Worm (Caenorhabditis elegans): ENCODE data around the gene cmk-1.

Gene cmk-1

ce11 chrIV:1821550-1821949 is 2.7 kb upstream of the cmk-1 start, which contains the start of gene Y38C1BA.4:
Gene Y38C1BA.4 (plus strand): TSS chrIV:1821850.
- TF ChIP-seq ztf-4 (tag; optimal IDR thresholded peaks at IDR 0.05) (no peak), nhr-25 (tag; optimal IDR thresholded peaks at IDR 0.05) (no peak), snpc-4 (tag; optimal IDR thresholded peaks at IDR 0.05) (no peak), nhr-77 (tag; optimal IDR thresholded peaks at IDR 0.05) (no peak), blmp-1 (tag; optimal IDR thresholded peaks at IDR 0.05; ENCODE audit: insufficient read depth) (no peak), alr-1 (tag; optimal IDR thresholded peaks at IDR 0.05) (no peak), unc-62 (GFP tag; optimal IDR thresholded peaks at IDR 0.05) (no peak), nhr-6 (tag; optimal IDR thresholded peaks at IDR 0.05) (no peak), mdl-1 (tag; optimal IDR thresholded peaks at IDR 0.05) (no peak), Y55F3AM.14 (GFP tag; optimal IDR thresholded peaks at IDR 0.05) (no peak), lsy-2 (tag; optimal IDR thresholded peaks at IDR 0.05) (no peak), nhr-237 (tag; optimal IDR thresholded peaks at IDR 0.05) (no peak)

- TF ChIP-seq nhr-11 (tag; optimal IDR thresholded peaks at IDR 0.05) (no peak), nhr-6 (tag; optimal IDR thresholded peaks at IDR 0.05) (no peak), C34F6.9 (tag; optimal IDR thresholded peaks at IDR 0.05) (peak; percentile 3), sma-9 (GFP tag; optimal IDR thresholded peaks at IDR 0.05) (peak; percentile 15), sma-9 (tag; optimal IDR thresholded peaks at IDR 0.05) (no peak), lsy-2 (tag; optimal IDR thresholded peaks at IDR 0.05) (peak in 1 of 2 experiments; percentile 11), nhr-129 (tag; optimal IDR thresholded peaks at IDR 0.05) (peak; percentile 6)
These were observed 1.5 kb downstream of the cmk-1 start for ce11 chrIV:1825789-1826188.

ce11 chrIV:1826737-1827136 is 2.5 kb downstream of the cmk-1 start:
- peak; percentile 15 for TF ChIP-seq sma-9 (GFP tag; optimal IDR thresholded peaks at IDR 0.05)
- no peak for TF ChIP-seq sma-9 (tag; optimal IDR thresholded peaks at IDR 0.05)
- no peak for TF ChIP-seq ceh-16 (tag; optimal IDR thresholded peaks at IDR 0.05)
- peak; percentile 22 for TF ChIP-seq crh-2 (tag; optimal IDR thresholded peaks at IDR 0.05)
- TF ChIP-seq C34F6.9 (tag; optimal IDR thresholded peaks at IDR 0.05) = peak; percentile 44
- TF ChIP-seq nhr-129 (tag; optimal IDR thresholded peaks at IDR 0.05) = peak; percentile 46
- no peak for TF ChIP-seq nhr-25 (tag; optimal IDR thresholded peaks at IDR 0.05)
- peak in 1 of 2 experiments; percentile 34 for TF ChIP-seq lsy-2 (tag; optimal IDR thresholded peaks at IDR 0.05)

- TF ChIP-seq C34F6.9 (tag; optimal IDR thresholded peaks at IDR 0.05) = no peak
- TF ChIP-seq ama-1 (optimal IDR thresholded peaks at IDR 0.05) = no peak
- TF ChIP-seq aly-2 (tag; optimal IDR thresholded peaks at IDR 0.05) = no peak
These were observed 3.1 kb downstream of the cmk-1 start for ce11 chrIV:1827362-1827761.

- TF ChIP-seq ZK546.5 (tag; optimal IDR thresholded peaks at IDR 0.05) (no peak), mdl-1 (tag; optimal IDR thresholded peaks at IDR 0.05) (no peak), ztf-4 (tag; optimal IDR thresholded peaks at IDR 0.05) (no peak), dmd-4 (tag; optimal IDR thresholded peaks at IDR 0.05) (no peak), crh-2 (tag; optimal IDR thresholded peaks at IDR 0.05) (no peak), nhr-129 (tag; optimal IDR thresholded peaks at IDR 0.05) (no peak), nhr-237 (tag; optimal IDR thresholded peaks at IDR 0.05) (no peak), nhr-21 (tag; optimal IDR thresholded peaks at IDR 0.05) (no peak), sma-9 (GFP tag; optimal IDR thresholded peaks at IDR 0.05) (no peak), sma-9 (tag; optimal IDR thresholded peaks at IDR 0.05) (no peak), nhr-25 (tag; optimal IDR thresholded peaks at IDR 0.05) (no peak), unc-55 (GFP tag; optimal IDR thresholded peaks at IDR 0.05) (no peak), alr-1 (tag; optimal IDR thresholded peaks at IDR 0.05) (no peak), nhr-10 (tag; optimal IDR thresholded peaks at IDR 0.05) (no peak), lin-11 (tag; optimal IDR thresholded peaks at IDR 0.05) (no peak)
These were observed 8.8 kb downstream of the cmk-1 start for ce11 chrIV:1833115-1833514.

- TF ChIP-seq mbf-1 (tag; optimal IDR thresholded peaks at IDR 0.05) (no peak), fos-1 (tag; optimal IDR thresholded peaks at IDR 0.05) (peak; percentile 16), alr-1 (tag; optimal IDR thresholded peaks at IDR 0.05) (no peak)
These were observed 10.0 kb downstream of the cmk-1 start, which contains the start of gene ccm-2 for ce11 chrIV:1834242-1834641. Gene ccm-2 (plus strand): TSS chrIV:1834628.

- TF ChIP-seq nhr-21 (tag; optimal IDR thresholded peaks at IDR 0.05) = no peak
- no peak for TF ChIP-seq sma-9 (GFP tag; optimal IDR thresholded peaks at IDR 0.05)
- no peak for TF ChIP-seq sma-9 (tag; optimal IDR thresholded peaks at IDR 0.05)
- no peak for TF ChIP-seq ama-1 (optimal IDR thresholded peaks at IDR 0.05)
- no peak for TF ChIP-seq mbf-1 (tag; optimal IDR thresholded peaks at IDR 0.05)
- no peak for TF ChIP-seq aly-2 (tag; optimal IDR thresholded peaks at IDR 0.05)
- no peak for TF ChIP-seq fos-1 (tag; optimal IDR thresholded peaks at IDR 0.05)
- no peak for TF ChIP-seq lin-13 (GFP tag; optimal IDR thresholded peaks at IDR 0.05)
- no peak for TF ChIP-seq nhr-10 (tag; optimal IDR thresholded peaks at IDR 0.05)
- no peak for TF ChIP-seq ceh-82 (tag; optimal IDR thresholded peaks at IDR 0.05)
- TF ChIP-seq nhr-12 (tag; optimal IDR thresholded peaks at IDR 0.05) = no peak
- TF ChIP-seq elt-3 (tag; optimal IDR thresholded peaks at IDR 0.05) = no peak
- TF ChIP-seq ceh-16 (tag; optimal IDR thresholded peaks at IDR 0.05) = no peak
- TF ChIP-seq sma-3 (GFP tag; optimal IDR thresholded peaks at IDR 0.05) = no peak
- TF ChIP-seq mdl-1 (tag; optimal IDR thresholded peaks at IDR 0.05) = no peak
- TF ChIP-seq unc-55 (GFP tag; optimal IDR thresholded peaks at IDR 0.05) = no peak
- no peak for TF ChIP-seq elt-1 (tag; optimal IDR thresholded peaks at IDR 0.05)
These were observed 10.7 kb downstream of the cmk-1 start for ce11 chrIV:1834972-1835371.

All from whole organism, L2 larva.